Worm (Caenorhabditis elegans) whole organism, L2 larva: Measurements from ENCODE around the gene cisd-3.2.

Source experiments
- ZK546.5 ChIP-seq: sonication (generic microtip); optimal IDR thresholded peaks from 2 replicates; lab custom pipeline; 2017; ENCODE audit warnings: missing biosample characterization, missing genetic modification characterization
- ceh-82 ChIP-seq: fragments of 150-350 bp; optimal IDR thresholded peaks from 2 replicates; lab custom pipeline; 2014; ENCODE audit warnings: missing biosample characterization, missing genetic modification characterization
- elt-1 ChIP-seq: fragments of 150-350 bp; optimal IDR thresholded peaks from 2 replicates; lab custom pipeline; 2014; ENCODE audit warnings: missing biosample characterization, missing genetic modification characterization
- elt-3 ChIP-seq: sonication (generic microtip); optimal IDR thresholded peaks from 2 replicates; lab custom pipeline; 2017; ENCODE audit warnings: missing biosample characterization, missing genetic modification characterization
- lin-13 ChIP-seq: fragments of 150-350 bp; optimal IDR thresholded peaks from 2 replicates; lab custom pipeline; 2014; ENCODE audit warnings: missing biosample characterization, missing genetic modification reagents, missing genetic modification characterization
- nhr-11 ChIP-seq: fragments of 150-350 bp; optimal IDR thresholded peaks from 2 replicates; lab custom pipeline; 2014; ENCODE audit warnings: missing biosample characterization, missing genetic modification characterization
- nhr-21 ChIP-seq: fragments of 150-350 bp; optimal IDR thresholded peaks from 2 replicates; lab custom pipeline; 2014; ENCODE audit warnings: missing biosample characterization, missing genetic modification characterization
- nhr-237 ChIP-seq: fragments of 150-350 bp; optimal IDR thresholded peaks from 2 replicates; lab custom pipeline; 2014; ENCODE audit warnings: missing biosample characterization, missing genetic modification characterization
- ztf-11 ChIP-seq: sonication (generic microtip); optimal IDR thresholded peaks from 2 replicates; lab custom pipeline; 2017; ENCODE audit warnings: missing biosample characterization, missing genetic modification characterization

- TF ChIP-seq nhr-237 (tag; lab: Kevin White, UChicago) (no peak), ceh-82 (tag; lab: Kevin White, UChicago) (no peak), lin-13 (no peak), nhr-11 (tag; lab: Kevin White, UChicago) (no peak), ztf-11 (no peak), nhr-21 (no peak), ZK546.5 (tag; lab: Kevin White, UChicago) (no peak), elt-1 (tag; lab: Kevin White, UChicago) (no peak), elt-3 (tag; lab: Kevin White, UChicago) (no peak)
Observed at ce11 chrIII:1579001-1579400, 38.7 kb downstream of the cisd-3.2 start.
